Fruit fly (Drosophila melanogaster): ENCODE results near the gene prage.

Gene prage

DNA sequence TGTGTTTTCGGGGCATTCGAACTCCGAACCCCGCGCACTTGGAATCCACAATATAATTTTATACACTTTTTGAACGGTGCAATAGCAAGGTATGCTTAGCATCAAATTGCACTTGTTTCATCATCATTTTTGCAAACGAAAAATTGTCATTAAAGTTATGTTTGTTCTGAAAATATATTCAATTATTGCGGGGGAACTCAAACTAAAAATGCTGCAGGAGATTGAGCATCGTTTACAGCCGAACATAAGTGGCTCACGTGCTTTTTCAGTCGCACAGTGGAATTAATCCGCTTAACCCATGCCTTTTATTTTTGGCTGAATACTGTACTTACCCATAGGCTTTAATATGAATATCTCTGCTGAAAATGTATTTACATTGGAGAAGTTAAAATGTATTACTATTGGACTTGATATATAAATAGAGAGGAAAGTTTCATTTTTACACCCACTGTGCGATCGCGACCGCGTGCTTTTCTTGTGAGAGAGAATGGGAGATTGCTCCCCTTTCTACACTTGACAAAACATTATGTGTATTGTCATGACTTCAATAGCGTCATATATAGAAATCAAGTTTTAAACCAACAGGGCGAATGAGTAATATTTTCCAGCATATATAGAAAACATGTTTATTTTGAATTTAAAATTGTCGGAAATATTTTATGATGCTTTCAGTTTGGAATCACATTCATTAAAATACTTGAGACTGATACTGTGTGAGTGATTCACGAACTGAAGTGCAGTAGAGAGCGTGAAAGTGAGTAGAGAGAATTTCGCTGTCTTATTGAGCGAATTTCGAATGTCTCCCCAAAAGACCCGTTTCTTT, 57.1 kb downstream of the prage start (continued):
- TF ChIP-seq Met (GFP tag; optimal IDR thresholded peaks at IDR 0.05) = peak; percentile 99
- peak; percentile 95 for TF ChIP-seq CG9139 (GFP tag; optimal IDR thresholded peaks at IDR 0.05)
- peak; percentile 98 for TF ChIP-seq CG8632 (GFP tag; optimal IDR thresholded peaks at IDR 0.05)
- TF ChIP-seq fd59A (GFP tag; optimal IDR thresholded peaks at IDR 0.05) = peak; percentile 92
- peak; percentile 99 for TF ChIP-seq eg (GFP tag; IDR thresholded peaks at IDR 0.05)
- TF ChIP-seq Eip93F (GFP tag; optimal IDR thresholded peaks at IDR 0.05) = peak; percentile 96
- TF ChIP-seq Hr39 (GFP tag; optimal IDR thresholded peaks at IDR 0.05) = peak; percentile 98
- TF ChIP-seq CG6808 (GFP tag; optimal IDR thresholded peaks at IDR 0.05) = peak; percentile 94
- TF ChIP-seq acj6 (GFP tag; optimal IDR thresholded peaks at IDR 0.05) = peak; percentile 98
- peak; percentile 99 for TF ChIP-seq Sox14 (GFP tag; optimal IDR thresholded peaks at IDR 0.05)
- TF ChIP-seq Ets96B (tag; optimal IDR thresholded peaks at IDR 0.05) = peak; percentile 98
- peak; percentile 98 for TF ChIP-seq cyc (GFP tag; optimal IDR thresholded peaks at IDR 0.05)
- peak; percentile 99 for TF ChIP-seq svp (GFP tag)
- peak; percentile 90 for TF ChIP-seq Blimp-1 (GFP tag; optimal IDR thresholded peaks at IDR 0.05)
- peak; percentile 99 for TF ChIP-seq Eip78C (GFP tag)
- TF ChIP-seq ss (GFP tag; optimal IDR thresholded peaks at IDR 0.05) = peak; percentile 93 to 97
- peak; percentile 98 for TF ChIP-seq CG8119 (GFP tag; IDR thresholded peaks at IDR 0.05)
- TF ChIP-seq Eip75B (GFP tag; optimal IDR thresholded peaks at IDR 0.05) = peak; percentile 99
- peak; percentile 93 for TF ChIP-seq fd85E (GFP tag; optimal IDR thresholded peaks at IDR 0.05)
- TF ChIP-seq CG6276 (GFP tag; optimal IDR thresholded peaks at IDR 0.05) = peak; percentile 98
- peak; percentile 97 for TF ChIP-seq Gug (GFP tag; IDR thresholded peaks at IDR 0.05)
- TF ChIP-seq Sox102F (GFP tag; optimal IDR thresholded peaks at IDR 0.05) = peak; percentile 98
- TF ChIP-seq fkh (GFP tag; optimal IDR thresholded peaks at IDR 0.05) = peak; percentile 88
- peak; percentile 97 for TF ChIP-seq CG34406 (GFP tag; optimal IDR thresholded peaks at IDR 0.05)
- TF ChIP-seq CG6163 (GFP tag; IDR thresholded peaks at IDR 0.05) = peak; percentile 99
- peak; percentile 76 for TF ChIP-seq Hr38 (GFP tag; optimal IDR thresholded peaks at IDR 0.05)
- TF ChIP-seq CG16779 (tag; optimal IDR thresholded peaks at IDR 0.05) = peak; percentile 96
- TF ChIP-seq CG1621 (tag; optimal IDR thresholded peaks at IDR 0.05) = peak; percentile 98
- TF ChIP-seq achi (GFP tag; optimal IDR thresholded peaks at IDR 0.05) = peak; percentile 98
- peak; percentile 98 for TF ChIP-seq CG32006 (GFP tag; optimal IDR thresholded peaks at IDR 0.05)
- peak; percentile 96 for TF ChIP-seq CG4318 (GFP tag; optimal IDR thresholded peaks at IDR 0.05)
- TF ChIP-seq salr (GFP tag; optimal IDR thresholded peaks at IDR 0.05) = peak; percentile 97 to 98
- peak; percentile 99 for TF ChIP-seq CG3919 (GFP tag; optimal IDR thresholded peaks at IDR 0.05)
- peak; percentile 99 for TF ChIP-seq topi (GFP tag; optimal IDR thresholded peaks at IDR 0.05)
- peak; percentile 99 for TF ChIP-seq pdm3 (GFP tag; optimal IDR thresholded peaks at IDR 0.05)
- peak; percentile 99 for TF ChIP-seq lz (GFP tag; optimal IDR thresholded peaks at IDR 0.05)
- TF ChIP-seq Sox15 (GFP tag; optimal IDR thresholded peaks at IDR 0.05) = peak; percentile 93
- TF ChIP-seq CG11294 (GFP tag; IDR thresholded peaks at IDR 0.05) = peak; percentile 98

dm6 chrX:1831219-1831555, 57.7 kb downstream of the prage start:
- no peak for TF ChIP-seq CG11762 (GFP tag; optimal IDR thresholded peaks at IDR 0.05; ENCODE audit: insufficient read depth)
- TF ChIP-seq CG6854 (GFP tag; optimal IDR thresholded peaks at IDR 0.05) = no peak
